Fruit fly (Drosophila melanogaster) whole organism: ENCODE data around the gene CG9933.

ENCODE experiments used
- pan ChIP-seq: fragments of >200 bp; optimal IDR thresholded peaks from 2 replicates; lab custom pipeline; 2017
- psq ChIP-seq: fragments of >200 bp; optimal IDR thresholded peaks from 2 replicates; lab custom pipeline; 2017
- usp ChIP-seq: fragments of >200 bp; optimal IDR thresholded peaks from 2 replicates; lab custom pipeline; 2017; ENCODE audit warnings: missing biosample characterization, missing genetic modification characterization, mixed read lengths

dm6 chr2L:13035687-13036185 lies 14.6 kb upstream of the CG9933 start:
- TF ChIP-seq pan (lab: Kevin White, UChicago) (no peak), usp (GFP tag; lab: Kevin White, UChicago) (no peak), psq (lab: Kevin White, UChicago) (no peak)
